Worm (Caenorhabditis elegans) whole organism, L2 larva: ENCODE measurements around the gene C02E7.10.
"Not testable (repeated sequence)": the region's sequence is repeated elsewhere in the genome, so short reads cannot be mapped to it uniquely, and the experiment has no call there.

Experiments
- R02D3.7 ChIP-seq: fragments of 150-350 bp; optimal IDR thresholded peaks from 2 replicates; lab custom pipeline; 2014; ENCODE audit warnings: missing biosample characterization, missing genetic modification characterization
- ama-1 ChIP-seq: fragments of 150-350 bp; optimal IDR thresholded peaks from 2 replicates; lab custom pipeline; 2018; ENCODE audit warnings: inconsistent platforms
- blmp-1 ChIP-seq: sonication (generic microtip); optimal IDR thresholded peaks from 2 replicates; lab custom pipeline; 2017; ENCODE audit warnings: missing genetic modification characterization, mild to moderate bottlenecking, missing compliant biosample characterization, antibody characterized with exemption, moderate library complexity; ENCODE audit not compliant: insufficient read depth
- dmd-4 ChIP-seq: sonication (generic microtip); optimal IDR thresholded peaks from 2 replicates; lab custom pipeline; 2017; ENCODE audit warnings: missing biosample characterization, missing genetic modification characterization
- lin-39 ChIP-seq: fragments of 150-350 bp; optimal IDR thresholded peaks from 2 replicates; lab custom pipeline; 2014; ENCODE audit warnings: missing biosample characterization, missing genetic modification reagents, missing genetic modification characterization
- nhr-11 ChIP-seq: fragments of 150-350 bp; optimal IDR thresholded peaks from 2 replicates; lab custom pipeline; 2014; ENCODE audit warnings: missing biosample characterization, missing genetic modification characterization

DNA sequence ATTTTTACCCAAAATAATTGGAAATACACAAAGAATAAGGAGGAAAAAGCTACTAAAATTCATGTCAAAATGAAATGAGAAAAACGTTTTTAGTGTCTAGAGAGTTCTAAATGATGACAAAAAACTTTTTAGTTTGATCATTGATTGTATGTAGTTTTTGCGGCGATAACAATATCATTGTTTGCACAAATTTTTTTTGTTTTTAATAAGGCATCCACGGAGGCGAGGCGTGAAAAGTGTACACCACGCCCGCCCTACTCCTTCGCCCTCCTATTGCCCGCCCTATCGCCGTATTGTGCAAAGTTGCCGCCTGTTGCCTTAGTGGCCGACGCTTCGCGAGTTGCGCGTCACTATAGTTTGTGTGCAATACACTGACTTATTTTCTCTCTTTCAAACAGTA lies 32.8 kb downstream of the C02E7.10 start, which contains the start of gene ugt-10:
- TF ChIP-seq lin-39 (tag; lab: Kevin White, UChicago); nhr-11 (tag; lab: Kevin White, UChicago); blmp-1 (tag; lab: Kevin White, UChicago); R02D3.7 (tag; lab: Kevin White, UChicago); ama-1 (lab: Kevin White, UChicago); dmd-4 (tag; lab: Kevin White, UChicago): not testable (repeated sequence)
